Worm (Caenorhabditis elegans) whole organism, L1 larva: ENCODE data around the gene magu-4.

Experiments
- C16A3.4 ChIP-seq: fragments of 150-350 bp; optimal IDR thresholded peaks from 2 replicates; lab custom pipeline; 2014; ENCODE audit warnings: missing biosample characterization, missing genetic modification characterization
- ama-1 ChIP-seq: fragments of 150-350 bp; optimal IDR thresholded peaks from 2 replicates; lab custom pipeline; 2014
- ceh-63 ChIP-seq: fragments of 200-800 bp; sonication (Bioruptor generic); optimal IDR thresholded peaks from 2 replicates; lab custom pipeline; 2018; ENCODE audit warnings: mild to moderate bottlenecking, missing genetic modification characterization, missing compliant biosample characterization
- ceh-8 ChIP-seq: fragments of 200-800 bp; sonication (Bioruptor generic); optimal IDR thresholded peaks from 2 replicates; lab custom pipeline; 2018; ENCODE audit warnings: mild to moderate bottlenecking, missing genetic modification characterization, moderate library complexity, missing compliant biosample characterization
- ceh-82 ChIP-seq, 3 experiments: fragments of 150-350 bp in 1 of 3; sonication (generic microtip) in 2 of 3; optimal IDR thresholded peaks; 2 replicates each; lab custom pipeline; 2014 to 2017; ENCODE audit warnings: missing biosample characterization in 3 of 3, missing genetic modification characterization in 3 of 3
- ceh-90 ChIP-seq: sonication (generic microtip); optimal IDR thresholded peaks from 2 replicates; lab custom pipeline; 2016; ENCODE audit warnings: missing genetic modification characterization, missing compliant biosample characterization
- ces-1 ChIP-seq: fragments of 150-350 bp; optimal IDR thresholded peaks from 2 replicates; lab custom pipeline; 2014; ENCODE audit warnings: missing biosample characterization, missing genetic modification reagents, missing genetic modification characterization
- dsc-1 ChIP-seq: sonication (generic microtip); optimal IDR thresholded peaks from 2 replicates; lab custom pipeline; 2016; ENCODE audit warnings: mild to moderate bottlenecking, missing genetic modification characterization, missing compliant biosample characterization
- egl-27 ChIP-seq, 2 experiments: fragments of 150-350 bp in 1 of 2; sonication (generic microtip); optimal IDR thresholded peaks; 3 replicates each; lab custom pipeline; 2017 to 2018; ENCODE audit warnings: missing biosample characterization in 2 of 2, missing genetic modification characterization in 2 of 2, missing genetic modification reagents in 2 of 2
- elt-2 ChIP-seq: sonication (generic microtip); optimal IDR thresholded peaks from 2 replicates; lab custom pipeline; 2016; ENCODE audit warnings: missing genetic modification characterization, mild to moderate bottlenecking, inconsistent platforms, missing compliant biosample characterization, missing genetic modification reagents
- ets-5 ChIP-seq: fragments of 200-800 bp; sonication (Bioruptor generic); IDR thresholded peaks from 2 replicates; pipeline ENCODE4 v1.3.6; 2022; ENCODE audit warnings: missing genetic modification characterization, missing compliant biosample characterization
- fkh-4 ChIP-seq: sonication (generic microtip); optimal IDR thresholded peaks from 2 replicates; lab custom pipeline; 2016; ENCODE audit warnings: missing compliant biosample characterization, missing genetic modification characterization, borderline replicate concordance
- grh-1 ChIP-seq: fragments of 200-800 bp; sonication (Bioruptor generic); IDR thresholded peaks from 2 replicates; pipeline ENCODE4 v1.3.6; 2022; ENCODE audit warnings: missing genetic modification reagents, missing genetic modification characterization, missing compliant biosample characterization
- irx-1 ChIP-seq: sonication (generic microtip); optimal IDR thresholded peaks from 2 replicates; lab custom pipeline; 2016; ENCODE audit warnings: missing genetic modification characterization, missing compliant biosample characterization
- isw-1 ChIP-seq: fragments of 200-800 bp; sonication (Bioruptor generic); IDR thresholded peaks from 2 replicates; pipeline ENCODE4 v1.3.6; 2022; ENCODE audit warnings: missing genetic modification characterization, missing compliant biosample characterization
- jun-1 ChIP-seq: fragments of 150-350 bp; optimal IDR thresholded peaks from 2 replicates; lab custom pipeline; 2014; ENCODE audit warnings: missing biosample characterization, missing genetic modification reagents, missing genetic modification characterization
- lin-13 ChIP-seq: fragments of 150-350 bp; optimal IDR thresholded peaks from 2 replicates; lab custom pipeline; 2014; ENCODE audit warnings: missing biosample characterization, missing genetic modification reagents, missing genetic modification characterization
- lin-15B ChIP-seq: fragments of 150-350 bp; sonication (generic microtip); optimal IDR thresholded peaks from 3 replicates; lab custom pipeline; 2014; ENCODE audit warnings: missing biosample characterization, missing genetic modification characterization
- lin-35 ChIP-seq, 2 experiments: fragments of 150-350 bp; optimal IDR thresholded peaks; 2 replicates each; lab custom pipeline; 2014; ENCODE audit warnings: missing biosample characterization in 2 of 2, missing genetic modification characterization in 2 of 2, missing genetic modification reagents in 2 of 2
- lin-39 ChIP-seq: fragments of 150-350 bp; optimal IDR thresholded peaks from 2 replicates; lab custom pipeline; 2014; ENCODE audit warnings: missing biosample characterization, missing genetic modification reagents, missing genetic modification characterization
- lir-3 ChIP-seq: sonication (generic microtip); optimal IDR thresholded peaks from 2 replicates; lab custom pipeline; 2016; ENCODE audit warnings: mild to moderate bottlenecking, missing genetic modification characterization, moderate library complexity, missing compliant biosample characterization; ENCODE audit not compliant: poor library complexity
- mab-9 ChIP-seq: fragments of 200-800 bp; sonication (Bioruptor generic); IDR thresholded peaks from 2 replicates; pipeline ENCODE4 v1.3.6; 2022; ENCODE audit warnings: missing genetic modification reagents, missing genetic modification characterization, missing compliant biosample characterization
- mef-2 ChIP-seq: fragments of 150-350 bp; optimal IDR thresholded peaks from 2 replicates; lab custom pipeline; 2014; ENCODE audit warnings: missing biosample characterization, missing genetic modification characterization
- nhr-12 ChIP-seq: sonication (generic microtip); optimal IDR thresholded peaks from 2 replicates; lab custom pipeline; 2017; ENCODE audit warnings: missing biosample characterization, missing genetic modification characterization
- nhr-19 ChIP-seq: fragments of 200-800 bp; sonication (Bioruptor generic); conservative IDR thresholded peaks from 2 replicates; pipeline ENCODE4 v1.3.6; 2022; ENCODE audit warnings: missing genetic modification characterization, missing compliant biosample characterization
- nhr-28 ChIP-seq: fragments of 150-350 bp; optimal IDR thresholded peaks from 2 replicates; lab custom pipeline; 2014; ENCODE audit warnings: missing biosample characterization, missing genetic modification characterization
- nhr-47 ChIP-seq: sonication (generic microtip); optimal IDR thresholded peaks from 2 replicates; lab custom pipeline; 2016; ENCODE audit warnings: mild to moderate bottlenecking, missing genetic modification characterization, moderate library complexity, missing compliant biosample characterization
- nhr-71 ChIP-seq: sonication (generic microtip); optimal IDR thresholded peaks from 2 replicates; lab custom pipeline; 2016; ENCODE audit warnings: mild to moderate bottlenecking, missing genetic modification characterization, moderate library complexity, missing compliant biosample characterization
- nhr-76 ChIP-seq: sonication (generic microtip); optimal IDR thresholded peaks from 2 replicates; lab custom pipeline; 2017; ENCODE audit warnings: missing biosample characterization, missing genetic modification characterization
- nhr-77 ChIP-seq: fragments of 150-350 bp; optimal IDR thresholded peaks from 2 replicates; lab custom pipeline; 2014; ENCODE audit warnings: missing biosample characterization, missing genetic modification characterization
- nhr-85 ChIP-seq: sonication (generic microtip); peaks from one replicate; lab custom pipeline; 2016; ENCODE audit warnings: missing genetic modification characterization, inconsistent platforms, missing compliant biosample characterization
- nhr-90 ChIP-seq: sonication (generic microtip); optimal IDR thresholded peaks from 2 replicates; lab custom pipeline; 2016; ENCODE audit warnings: mild to moderate bottlenecking, missing genetic modification characterization, missing compliant biosample characterization; ENCODE audit not compliant: poor library complexity
- pqm-1 ChIP-seq: sonication (generic microtip); optimal IDR thresholded peaks from 3 replicates; lab custom pipeline; 2017; ENCODE audit warnings: missing biosample characterization, missing genetic modification characterization
- skn-1 ChIP-seq: fragments of 150-350 bp; optimal IDR thresholded peaks from 2 replicates; lab custom pipeline; 2014; ENCODE audit warnings: missing biosample characterization, missing genetic modification characterization
- snu-23 ChIP-seq: sonication (generic microtip); optimal IDR thresholded peaks from 2 replicates; lab custom pipeline; 2016; ENCODE audit warnings: missing genetic modification characterization, missing compliant biosample characterization
- sptf-1 ChIP-seq: fragments of 150-350 bp; optimal IDR thresholded peaks from 2 replicates; lab custom pipeline; 2014; ENCODE audit warnings: missing biosample characterization, missing genetic modification characterization
- sup-37 ChIP-seq: fragments of 200-800 bp; sonication (Bioruptor generic); optimal IDR thresholded peaks from 2 replicates; lab custom pipeline; 2018; ENCODE audit warnings: mild to moderate bottlenecking, missing genetic modification characterization, missing compliant biosample characterization
- tbx-2 ChIP-seq: sonication (generic microtip); optimal IDR thresholded peaks from 2 replicates; lab custom pipeline; 2016; ENCODE audit warnings: missing genetic modification characterization, missing compliant biosample characterization
- tlp-1 ChIP-seq: fragments of 150-350 bp; optimal IDR thresholded peaks from 2 replicates; lab custom pipeline; 2014; ENCODE audit warnings: missing biosample characterization, missing genetic modification characterization
- unc-130 ChIP-seq: fragments of 150-350 bp; optimal IDR thresholded peaks from 2 replicates; lab custom pipeline; 2017; ENCODE audit warnings: missing biosample characterization, missing genetic modification characterization, inconsistent platforms
- unc-62 ChIP-seq: fragments of 150-350 bp; optimal IDR thresholded peaks from 2 replicates; lab custom pipeline; 2014; ENCODE audit warnings: missing biosample characterization, missing genetic modification reagents, missing genetic modification characterization
- unc-86 ChIP-seq: sonication (generic microtip); optimal IDR thresholded peaks from 2 replicates; lab custom pipeline; 2016; ENCODE audit warnings: missing genetic modification characterization, missing compliant biosample characterization
- unc-98 ChIP-seq: fragments of 200-800 bp; sonication (Bioruptor generic); IDR thresholded peaks from 2 replicates; pipeline ENCODE4 v1.3.6; 2022; ENCODE audit warnings: missing genetic modification characterization, missing compliant biosample characterization
- vab-15 ChIP-seq: sonication (generic microtip); optimal IDR thresholded peaks from 2 replicates; lab custom pipeline; 2017; ENCODE audit warnings: missing genotype, mild to moderate bottlenecking, missing genetic modification characterization, missing compliant biosample characterization
- zag-1 ChIP-seq: fragments of 150-350 bp; optimal IDR thresholded peaks from 2 replicates; lab custom pipeline; 2014; ENCODE audit warnings: missing biosample characterization, missing genetic modification characterization
- zip-4 ChIP-seq: fragments of 200-800 bp; sonication (Bioruptor generic); optimal IDR thresholded peaks from 2 replicates; lab custom pipeline; 2018; ENCODE audit warnings: mild to moderate bottlenecking, missing genetic modification characterization, moderate library complexity, missing compliant biosample characterization
- ztf-4 ChIP-seq: fragments of 150-350 bp; optimal IDR thresholded peaks from 2 replicates; lab custom pipeline; 2014; ENCODE audit warnings: missing biosample characterization, missing genetic modification characterization

The magu-4 gene

ce11 chrIV:10003372-10003771 is 6.2 kb upstream of the magu-4 start, which contains the start of the genes C47E12.2 and sars-1 (continued):
- no peak for TF ChIP-seq ama-1 (lab: Kevin White, UChicago)
- no peak for TF ChIP-seq unc-98
- no peak for TF ChIP-seq zag-1 (tag; lab: Kevin White, UChicago)
- peak; percentile 9 for TF ChIP-seq nhr-71 (tag; lab: Kevin White, UChicago)
- no peak for TF ChIP-seq lin-13 (GFP tag; lab: Kevin White, UChicago)
- peak; percentile 82 for TF ChIP-seq skn-1 (tag; lab: Kevin White, UChicago)
- no peak for TF ChIP-seq irx-1 (tag; lab: Kevin White, UChicago)
- no peak for TF ChIP-seq grh-1
- TF ChIP-seq ceh-8 = no peak
- TF ChIP-seq nhr-28 (tag; lab: Kevin White, UChicago) = no peak
- no peak for TF ChIP-seq nhr-19
- no peak for TF ChIP-seq ceh-90 (tag; lab: Kevin White, UChicago)
- TF ChIP-seq egl-27 (tag; optimal IDR thresholded peaks at IDR 0.05; lab: Kevin White, UChicago) = no peak
- TF ChIP-seq pqm-1 = no peak
- no peak for TF ChIP-seq dsc-1 (tag; lab: Kevin White, UChicago)
- TF ChIP-seq ztf-4 (tag; lab: Kevin White, UChicago) = no peak
- TF ChIP-seq unc-86 (tag; lab: Kevin White, UChicago) = no peak
- TF ChIP-seq C16A3.4 = no peak
- TF ChIP-seq lin-15B (tag; lab: Kevin White, UChicago) = peak; percentile 20
- TF ChIP-seq nhr-47 = peak; percentile 22
- TF ChIP-seq sptf-1 (tag; lab: Kevin White, UChicago) = no peak
- TF ChIP-seq tbx-2 (tag; lab: Kevin White, UChicago) = no peak
- TF ChIP-seq nhr-77 (tag; lab: Kevin White, UChicago) = no peak
- TF ChIP-seq isw-1 (GFP tag; lab: Robert Waterston, UW) = no peak
- TF ChIP-seq sup-37 (GFP tag; lab: Kevin White, UChicago) = no peak
- TF ChIP-seq nhr-12 (tag; lab: Kevin White, UChicago) = no peak
- TF ChIP-seq jun-1 (tag; lab: Kevin White, UChicago) = no peak
- no peak for TF ChIP-seq vab-15 (tag; lab: Kevin White, UChicago)
- TF ChIP-seq nhr-85 (tag; lab: Kevin White, UChicago) = no peak
- no peak for TF ChIP-seq fkh-4
- TF ChIP-seq ces-1 (GFP tag; lab: Kevin White, UChicago) = no peak
- TF ChIP-seq snu-23 (GFP tag; lab: Kevin White, UChicago) = peak; percentile 37
- no peak for TF ChIP-seq lir-3
- TF ChIP-seq ceh-63 = no peak
- no peak for TF ChIP-seq lin-39 (tag; lab: Kevin White, UChicago)
- TF ChIP-seq mef-2 (tag; lab: Kevin White, UChicago) = no peak
- peak in 1 of 3 experiments; percentile 24 for TF ChIP-seq ceh-82 (tag; optimal IDR thresholded peaks at IDR 0.05; lab: Kevin White, UChicago)
- TF ChIP-seq tlp-1 (tag; lab: Kevin White, UChicago) = no peak
- peak; percentile 31 to 47 for TF ChIP-seq lin-35 (GFP tag; optimal IDR thresholded peaks at IDR 0.05; lab: Kevin White, UChicago)
- no peak for TF ChIP-seq zip-4
- no peak for TF ChIP-seq elt-2 (tag; lab: Kevin White, UChicago)
- no peak for TF ChIP-seq unc-62

- TF ChIP-seq nhr-90 (tag; lab: Kevin White, UChicago) (no peak), lir-3 (no peak), unc-130 (tag; lab: Kevin White, UChicago) (no peak), nhr-28 (tag; lab: Kevin White, UChicago) (no peak), lin-15B (tag; lab: Kevin White, UChicago) (no peak), mab-9 (GFP tag; lab: Robert Waterston, UW) (no peak), ces-1 (GFP tag; lab: Kevin White, UChicago) (no peak), ets-5 (GFP tag; lab: Robert Waterston, UW) (no peak), unc-98 (no peak), nhr-76 (tag; lab: Kevin White, UChicago) (no peak)
These were observed 2.8 kb upstream of the magu-4 start, which contains the start of gene C47E12.13 for ce11 chrIV:10006792-10007191. Gene C47E12.13 (minus strand): TSS chrIV:10006892.
